Fruit fly (Drosophila melanogaster): ENCODE results near the gene CG14572.

dm6 chr3L:21740209-21740608 lies 1.1 kb upstream of the CG14572 start, which contains the start of gene CG14566:
- no peak for TF ChIP-seq CG14711 (tag; optimal IDR thresholded peaks at IDR 0.05)
- TF ChIP-seq CG7101 (tag; optimal IDR thresholded peaks at IDR 0.05): no peak
- no peak for TF ChIP-seq tj (GFP tag; optimal IDR thresholded peaks at IDR 0.05)
- TF ChIP-seq CG12768 (GFP tag; optimal IDR thresholded peaks at IDR 0.05): no peak
- no peak for TF ChIP-seq kay (GFP tag; ENCODE audit: borderline replicate concordance)
- TF ChIP-seq cic (GFP tag; optimal IDR thresholded peaks at IDR 0.05): no peak
- TF ChIP-seq CG1620 (GFP tag; optimal IDR thresholded peaks at IDR 0.05): no peak
- no peak for TF ChIP-seq bab1 (GFP tag; optimal IDR thresholded peaks at IDR 0.05)

All from whole organism, adult.